Worm (Caenorhabditis elegans) whole organism, young adult: ENCODE data around the gene F47E1.4.

Source experiments
- B0035.1 ChIP-seq: sonication (generic microtip); optimal IDR thresholded peaks from 2 replicates; lab custom pipeline; 2016; ENCODE audit warnings: missing genetic modification characterization, mild to moderate bottlenecking, missing compliant biosample characterization, missing genotype, missing genetic modification reagents
- B0261.1 ChIP-seq: sonication (generic microtip); optimal IDR thresholded peaks from 2 replicates; lab custom pipeline; 2016; ENCODE audit warnings: mild to moderate bottlenecking, missing genetic modification characterization, moderate library complexity, missing compliant biosample characterization
- C06A6.2 ChIP-seq: fragments of 200-800 bp; sonication (Bioruptor generic); conservative IDR thresholded peaks from 2 replicates; pipeline ENCODE4 v1.3.6; 2022; ENCODE audit warnings: missing genetic modification characterization, missing compliant biosample characterization
- F10E7.11 ChIP-seq: sonication (generic microtip); optimal IDR thresholded peaks from 2 replicates; lab custom pipeline; 2017; ENCODE audit warnings: mild to moderate bottlenecking, missing genetic modification characterization, moderate library complexity, missing compliant biosample characterization
- F37B4.10 ChIP-seq: fragments of 200-800 bp; sonication (Bioruptor generic); IDR thresholded peaks from 2 replicates; pipeline ENCODE4 v1.3.6; 2022; ENCODE audit warnings: missing genetic modification characterization, missing compliant biosample characterization
- F57A8.1 ChIP-seq: fragments of 200-800 bp; sonication (Bioruptor generic); optimal IDR thresholded peaks from 2 replicates; lab custom pipeline; 2018; ENCODE audit warnings: mild to moderate bottlenecking, missing genetic modification characterization, moderate library complexity, missing compliant biosample characterization
- T07F8.4 ChIP-seq: sonication (generic microtip); optimal IDR thresholded peaks from 2 replicates; lab custom pipeline; 2016; ENCODE audit warnings: mild to moderate bottlenecking, missing genetic modification characterization, moderate library complexity, missing compliant biosample characterization
- Y79H2A.3 ChIP-seq: fragments of 200-800 bp; sonication (Bioruptor generic); conservative IDR thresholded peaks from 2 replicates; pipeline ENCODE4 v1.3.6; 2022; ENCODE audit warnings: missing genetic modification reagents, missing genetic modification characterization, missing compliant biosample characterization
- ZK185.1 ChIP-seq: sonication (generic microtip); optimal IDR thresholded peaks from 2 replicates; lab custom pipeline; 2016; ENCODE audit warnings: mild to moderate bottlenecking, missing genetic modification characterization, missing compliant biosample characterization; ENCODE audit not compliant: poor library complexity, severe bottlenecking
- atf-7 ChIP-seq: sonication (generic microtip); optimal IDR thresholded peaks from 2 replicates; lab custom pipeline; 2017; ENCODE audit warnings: mild to moderate bottlenecking, missing genetic modification characterization, missing compliant biosample characterization
- attf-3 ChIP-seq: fragments of 200-800 bp; sonication (Bioruptor generic); conservative IDR thresholded peaks from 2 replicates; pipeline ENCODE4 v1.3.6; 2022; ENCODE audit warnings: missing genetic modification reagents, missing genetic modification characterization, missing compliant biosample characterization
- attf-5 ChIP-seq: fragments of 200-800 bp; sonication (Bioruptor generic); optimal IDR thresholded peaks from 2 replicates; lab custom pipeline; 2018; ENCODE audit warnings: mild to moderate bottlenecking, missing genetic modification characterization, missing compliant biosample characterization
- attf-6 ChIP-seq: fragments of 200-800 bp; sonication (Bioruptor generic); IDR thresholded peaks from 2 replicates; pipeline ENCODE4 v1.3.6; 2022; ENCODE audit warnings: missing genetic modification reagents, missing genetic modification characterization, missing compliant biosample characterization
- bed-2 ChIP-seq: fragments of 200-800 bp; sonication (Bioruptor generic); IDR thresholded peaks from 2 replicates; pipeline ENCODE4 v1.3.6; 2022; ENCODE audit warnings: missing genetic modification reagents, missing genetic modification characterization, missing compliant biosample characterization
- ceh-40 ChIP-seq: fragments of 200-800 bp; sonication (Bioruptor generic); IDR thresholded peaks from 2 replicates; pipeline ENCODE4 v1.3.6; 2022; ENCODE audit warnings: missing genetic modification characterization, missing compliant biosample characterization
- chd-7 ChIP-seq: sonication (generic microtip); optimal IDR thresholded peaks from 2 replicates; lab custom pipeline; 2016; ENCODE audit warnings: mild to moderate bottlenecking, missing genetic modification characterization, moderate library complexity, missing compliant biosample characterization
- dox-1 ChIP-seq: fragments of 200-800 bp; sonication (Bioruptor generic); IDR thresholded peaks from 2 replicates; pipeline ENCODE4 v1.3.6; 2022; ENCODE audit warnings: missing genetic modification reagents, missing genetic modification characterization, missing compliant biosample characterization
- egl-44 ChIP-seq: fragments of 200-800 bp; sonication (Bioruptor generic); IDR thresholded peaks from 2 replicates; pipeline ENCODE4 v1.3.6; 2022; ENCODE audit warnings: missing genetic modification reagents, missing genetic modification characterization, missing compliant biosample characterization
- fkh-3 ChIP-seq: sonication (generic microtip); optimal IDR thresholded peaks from 2 replicates; lab custom pipeline; 2016; ENCODE audit warnings: mild to moderate bottlenecking, missing genetic modification characterization, missing compliant biosample characterization
- gei-17 ChIP-seq: fragments of 200-800 bp; sonication (Bioruptor generic); optimal IDR thresholded peaks from 2 replicates; lab custom pipeline; 2018; ENCODE audit warnings: mild to moderate bottlenecking, missing genetic modification characterization, missing compliant biosample characterization
- hrde-1 ChIP-seq: sonication (generic microtip); optimal IDR thresholded peaks from 2 replicates; lab custom pipeline; 2016; ENCODE audit warnings: missing genetic modification characterization, mild to moderate bottlenecking, missing compliant biosample characterization, moderate library complexity, missing genotype, missing genetic modification reagents, borderline replicate concordance
- lag-1 ChIP-seq: fragments of 200-800 bp; sonication (Bioruptor generic); IDR thresholded peaks from 2 replicates; pipeline ENCODE4 v1.3.6; 2022; ENCODE audit warnings: missing genetic modification reagents, missing genetic modification characterization, missing compliant biosample characterization
- lir-1 ChIP-seq: fragments of 200-800 bp; sonication (Bioruptor generic); conservative IDR thresholded peaks from 2 replicates; pipeline ENCODE4 v1.3.6; 2022; ENCODE audit warnings: missing genetic modification reagents, missing genetic modification characterization, missing compliant biosample characterization
- madf-6 ChIP-seq: fragments of 200-800 bp; sonication (Bioruptor generic); IDR thresholded peaks from 2 replicates; pipeline ENCODE4 v1.3.6; 2022; ENCODE audit warnings: missing genetic modification reagents, missing genetic modification characterization, missing compliant biosample characterization
- madf-8 ChIP-seq: fragments of 200-800 bp; sonication (Bioruptor generic); conservative IDR thresholded peaks from 2 replicates; pipeline ENCODE4 v1.3.6; 2022; ENCODE audit warnings: missing genetic modification reagents, missing genetic modification characterization, missing compliant biosample characterization
- pbrm-1 ChIP-seq: fragments of 200-800 bp; sonication (Bioruptor generic); IDR thresholded peaks from 2 replicates; pipeline ENCODE4 v1.3.6; 2022; ENCODE audit warnings: missing genetic modification reagents, missing genetic modification characterization, missing compliant biosample characterization
- rcor-1 ChIP-seq: fragments of 200-800 bp; sonication (Bioruptor generic); IDR thresholded peaks from 2 replicates; pipeline ENCODE4 v1.3.6; 2022; ENCODE audit warnings: missing genetic modification reagents, missing genetic modification characterization, missing compliant biosample characterization
- rpc-1 ChIP-seq, 2 experiments: fragments of 150-350 bp in 1 of 2; sonication (generic microtip) in 1 of 2; optimal IDR thresholded peaks; 2 replicates each; lab custom pipeline; 2014 to 2018; ENCODE audit warnings: missing biosample characterization in 1 of 2, missing genetic modification characterization in 1 of 2, missing genetic modification reagents in 1 of 2, missing genotype in 1 of 2
- sdz-38 ChIP-seq: sonication (generic microtip); optimal IDR thresholded peaks from 2 replicates; lab custom pipeline; 2016; ENCODE audit warnings: missing genotype, missing genetic modification characterization, missing compliant biosample characterization
- snpc-3.4 ChIP-seq: sonication (generic microtip); optimal IDR thresholded peaks from 2 replicates; lab custom pipeline; 2017; ENCODE audit warnings: missing genetic modification characterization, mild to moderate bottlenecking, missing compliant biosample characterization, antibody characterized with exemption, moderate library complexity, missing genotype, missing genetic modification reagents
- somi-1 ChIP-seq: fragments of 200-800 bp; sonication (Bioruptor generic); optimal IDR thresholded peaks from 2 replicates; lab custom pipeline; 2018; ENCODE audit warnings: mild to moderate bottlenecking, missing genetic modification characterization, missing compliant biosample characterization
- sptf-2 ChIP-seq: fragments of 200-800 bp; sonication (Bioruptor generic); optimal IDR thresholded peaks from 2 replicates; lab custom pipeline; 2018; ENCODE audit warnings: mild to moderate bottlenecking, missing genetic modification characterization, missing compliant biosample characterization
- tbp1 ChIP-seq: fragments of 200-800 bp; sonication (Bioruptor generic); optimal IDR thresholded peaks from 2 replicates; lab custom pipeline; 2018; ENCODE audit warnings: mild to moderate bottlenecking, missing genetic modification characterization, missing compliant biosample characterization
- tbx-9 ChIP-seq: sonication (generic microtip); optimal IDR thresholded peaks from 2 replicates; lab custom pipeline; 2016; ENCODE audit warnings: borderline replicate concordance, missing genetic modification characterization, inconsistent platforms, missing compliant biosample characterization
- zfh-2 ChIP-seq: fragments of 200-800 bp; sonication (Bioruptor generic); conservative IDR thresholded peaks from 2 replicates; pipeline ENCODE4 v1.3.6; 2022; ENCODE audit warnings: missing genetic modification reagents, missing genetic modification characterization, missing compliant biosample characterization
- ztf-22 ChIP-seq: fragments of 200-800 bp; sonication (Bioruptor generic); optimal IDR thresholded peaks from 2 replicates; lab custom pipeline; 2018; ENCODE audit warnings: mild to moderate bottlenecking, missing genetic modification characterization, moderate library complexity, missing compliant biosample characterization
- ztf-28 ChIP-seq: fragments of 200-800 bp; sonication (Bioruptor generic); IDR thresholded peaks from 2 replicates; pipeline ENCODE4 v1.3.6; 2022; ENCODE audit warnings: missing genetic modification reagents, missing genetic modification characterization, missing compliant biosample characterization

The F47E1.4 gene

DNA sequence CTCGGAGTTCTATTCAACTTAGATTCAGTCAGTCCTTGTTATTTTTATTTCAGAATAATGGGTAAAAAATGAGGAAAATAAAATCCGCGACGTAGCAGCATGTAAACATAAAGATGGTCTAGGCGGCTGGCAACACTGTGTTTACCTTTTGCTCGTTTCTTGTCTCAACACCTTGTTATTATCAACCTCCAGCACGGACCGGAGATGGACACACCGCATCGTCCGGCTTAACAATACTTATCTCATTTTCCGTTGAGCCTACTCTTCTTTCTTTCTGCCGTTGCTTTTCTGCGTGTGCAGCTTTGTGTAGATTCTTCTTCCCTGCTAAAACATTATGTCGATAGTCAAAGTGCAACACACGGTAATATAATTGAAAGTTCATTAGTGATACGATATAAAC, 40.4 kb downstream of the F47E1.4 start:
- TF ChIP-seq chd-7 (no peak), gei-17 (no peak), F37B4.10 (no peak), attf-5 (no peak), atf-7 (tag; lab: Kevin White, UChicago) (no peak), tbp1 (GFP tag; lab: Kevin White, UChicago) (no peak), sdz-38 (tag; lab: Kevin White, UChicago) (no peak), attf-3 (GFP tag; lab: Robert Waterston, UW) (no peak), F57A8.1 (GFP tag; lab: Kevin White, UChicago) (no peak), rpc-1 (optimal IDR thresholded peaks at IDR 0.05; lab: Kevin White, UChicago) (no peak), rpc-1 (tag; optimal IDR thresholded peaks at IDR 0.05; lab: Kevin White, UChicago) (no peak), attf-6 (GFP tag; lab: Robert Waterston, UW) (no peak), egl-44 (no peak), ceh-40 (GFP tag; lab: Robert Waterston, UW) (no peak), lir-1 (GFP tag; lab: Robert Waterston, UW) (no peak)

DNA sequence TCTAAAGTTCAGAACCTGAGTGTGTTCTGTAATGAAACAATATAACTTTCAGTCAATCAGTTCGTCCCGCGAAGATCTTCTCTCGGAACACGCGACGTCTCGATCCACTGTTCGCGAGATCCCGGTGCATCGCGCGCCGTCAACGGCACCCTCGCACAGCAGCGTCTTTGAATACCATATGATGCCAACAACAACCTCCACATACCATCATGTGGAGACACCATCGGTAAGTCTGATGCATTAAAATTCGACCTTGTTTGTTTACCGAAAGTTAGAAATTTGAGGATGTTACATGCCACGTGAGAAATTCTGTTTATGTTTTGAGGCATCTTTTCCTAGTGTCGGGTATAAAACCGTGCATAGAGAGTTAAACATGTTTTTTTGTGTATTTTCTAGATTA, 41.0 kb downstream of the F47E1.4 start:
- 0 out of 2 replicates have a peak, but pooled peaks have one; percentile 17 for TF ChIP-seq zfh-2 (GFP tag; lab: Robert Waterston, UW)
- TF ChIP-seq B0261.1, result no peak

DNA sequence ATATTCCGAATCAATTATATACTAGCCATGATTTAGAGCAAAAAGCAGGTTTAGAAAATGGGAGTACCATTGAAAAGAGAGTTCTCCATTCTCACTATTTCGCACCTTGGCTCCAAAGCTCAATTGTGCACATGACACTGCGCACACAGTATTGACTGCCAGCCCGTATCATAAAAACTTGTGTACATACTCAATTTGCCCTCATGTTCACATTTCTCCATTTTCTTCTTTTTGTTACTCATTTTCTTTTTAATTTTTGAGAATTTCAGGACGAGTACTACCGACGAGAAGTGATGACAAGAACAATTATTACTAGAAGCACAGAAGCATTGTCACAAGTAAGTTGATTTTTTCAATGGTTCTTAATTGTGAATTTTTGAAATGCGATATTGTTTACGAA, 41.8 kb downstream of the F47E1.4 start:
- TF ChIP-seq hrde-1 (tag; lab: Kevin White, UChicago) (no peak), rcor-1 (GFP tag; lab: Robert Waterston, UW) (no peak), ztf-22 (no peak), F37B4.10 (no peak), ceh-40 (GFP tag; lab: Robert Waterston, UW) (no peak), T07F8.4 (tag; lab: Kevin White, UChicago) (no peak), fkh-3 (tag; lab: Kevin White, UChicago) (no peak), madf-6 (GFP tag; lab: Robert Waterston, UW) (no peak), madf-8 (GFP tag; lab: Robert Waterston, UW) (no peak), lag-1 (GFP tag; lab: Robert Waterston, UW) (no peak), B0035.1 (no peak), bed-2 (GFP tag; lab: Robert Waterston, UW) (no peak), attf-6 (GFP tag; lab: Robert Waterston, UW) (no peak), somi-1 (GFP tag; lab: Kevin White, UChicago) (no peak), Y79H2A.3 (no peak)

DNA sequence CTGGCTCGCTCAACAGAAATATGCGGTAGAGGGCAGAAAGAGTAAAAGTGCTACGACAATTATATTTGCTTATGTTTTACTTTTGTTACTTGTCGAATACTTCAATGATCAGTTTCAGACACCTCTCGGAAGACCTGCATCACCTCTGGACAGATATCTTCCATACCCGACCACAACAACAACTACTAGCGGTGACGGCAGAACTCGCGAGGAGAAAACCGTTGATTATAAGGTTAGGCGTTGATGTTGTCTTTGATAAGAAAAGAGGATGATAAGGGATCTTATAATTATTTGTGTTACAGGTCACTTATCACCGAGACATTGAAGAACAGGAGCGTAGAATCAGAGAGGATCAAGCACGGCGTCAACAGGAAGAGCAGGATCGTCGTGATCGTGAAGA, 42.5 kb downstream of the F47E1.4 start:
- TF ChIP-seq madf-6 (GFP tag; lab: Robert Waterston, UW) (no peak), ztf-28 (no peak), pbrm-1 (no peak), fkh-3 (tag; lab: Kevin White, UChicago) (no peak), F10E7.11 (tag; lab: Kevin White, UChicago) (no peak), B0035.1 (no peak), C06A6.2 (GFP tag; lab: Robert Waterston, UW) (no peak), sptf-2 (GFP tag; lab: Kevin White, UChicago) (no peak), atf-7 (tag; lab: Kevin White, UChicago) (no peak), snpc-3.4 (tag; lab: Kevin White, UChicago) (no peak), Y79H2A.3 (no peak), sdz-38 (tag; lab: Kevin White, UChicago) (no peak), dox-1 (GFP tag; lab: Robert Waterston, UW) (no peak), ZK185.1 (tag; lab: Kevin White, UChicago) (no peak), tbx-9 (no peak)
- TF ChIP-seq, all 124 proteins: peak for 0
